Fruit fly (Drosophila melanogaster) whole organism, pupa: ENCODE measurements around the gene CG5665.
A peak's percentile ranks its signal among the peaks of the same experiment; 100 is the strongest.

ENCODE experiments used
- CG10348 ChIP-seq: fragments of 200-800 bp; sonication (Bioruptor generic); IDR thresholded peaks from 2 replicates; pipeline ENCODE4 v1.3.6; 2022; ENCODE audit warnings: missing biosample characterization, missing genetic modification characterization
- CG12605 ChIP-seq: fragments of 200-800 bp; sonication (Bioruptor generic); IDR thresholded peaks from 2 replicates; pipeline ENCODE4 v1.3.6; 2022; ENCODE audit warnings: missing biosample characterization, missing genetic modification characterization
- CG13204 ChIP-seq: fragments of 200-800 bp; sonication (Bioruptor generic); optimal IDR thresholded peaks from 2 replicates; lab custom pipeline; 2018; ENCODE audit warnings: missing biosample characterization, mild to moderate bottlenecking, missing genetic modification characterization, moderate library complexity
- CG14655 ChIP-seq: fragments of 200-800 bp; sonication (Bioruptor generic); optimal IDR thresholded peaks from 3 replicates; lab custom pipeline; 2017; ENCODE audit warnings: mild to moderate bottlenecking, missing biosample characterization, missing genetic modification reagents, missing genetic modification characterization
- CG15710 ChIP-seq: fragments of 200-800 bp; sonication (Bioruptor generic); optimal IDR thresholded peaks from 2 replicates; lab custom pipeline; 2018; ENCODE audit warnings: missing biosample characterization, mild to moderate bottlenecking, missing genetic modification characterization, moderate library complexity
- CG17806 ChIP-seq: fragments of 200-800 bp; sonication (Bioruptor generic); optimal IDR thresholded peaks from 2 replicates; lab custom pipeline; 2018; ENCODE audit warnings: missing biosample characterization, mild to moderate bottlenecking, missing genetic modification characterization, moderate library complexity
- CG32121 ChIP-seq: fragments of 200-800 bp; sonication (Bioruptor generic); IDR thresholded peaks from 2 replicates; pipeline ENCODE4 v1.3.6; 2022; ENCODE audit warnings: missing biosample characterization, missing genetic modification characterization
- CG34367 ChIP-seq: fragments of 200-800 bp; sonication (Bioruptor generic); optimal IDR thresholded peaks from 2 replicates; lab custom pipeline; 2018; ENCODE audit warnings: missing biosample characterization, mild to moderate bottlenecking, missing genetic modification characterization
- CG4496 ChIP-seq: fragments of 200-800 bp; sonication (Bioruptor generic); IDR thresholded peaks from 3 replicates; pipeline ENCODE4 v1.3.6; 2022; ENCODE audit warnings: missing biosample characterization, missing genetic modification characterization
- CG8159 ChIP-seq: fragments of 200-800 bp; sonication (Bioruptor generic); optimal IDR thresholded peaks from 3 replicates; lab custom pipeline; 2018; ENCODE audit warnings: missing biosample characterization, mild to moderate bottlenecking, missing genetic modification characterization, moderate library complexity
- CG8301 ChIP-seq: fragments of 200-800 bp; sonication (Bioruptor generic); optimal IDR thresholded peaks from 2 replicates; lab custom pipeline; 2018; ENCODE audit warnings: missing biosample characterization, mild to moderate bottlenecking, missing genetic modification characterization
- CG9948 ChIP-seq: fragments of 200-800 bp; sonication (Bioruptor generic); optimal IDR thresholded peaks from 2 replicates; lab custom pipeline; 2018; ENCODE audit warnings: missing biosample characterization, mild to moderate bottlenecking, missing genetic modification characterization, moderate library complexity
- D1 ChIP-seq: fragments of 200-800 bp; sonication (Bioruptor generic); optimal IDR thresholded peaks from 2 replicates; lab custom pipeline; 2018; ENCODE audit warnings: missing biosample characterization, mild to moderate bottlenecking, missing genetic modification characterization, moderate library complexity
- EcR ChIP-seq: fragments of 200-800 bp; sonication (Bioruptor generic); optimal IDR thresholded peaks from 3 replicates; lab custom pipeline; 2019; ENCODE audit warnings: missing biosample characterization, missing genetic modification characterization, mild to moderate bottlenecking, moderate library complexity, missing genetic modification reagents
- Ets98B ChIP-seq: fragments of 200-800 bp; sonication (Bioruptor generic); IDR thresholded peaks from 2 replicates; pipeline ENCODE4 v1.3.6; 2022; ENCODE audit warnings: missing biosample characterization, missing genetic modification characterization
- Pif1A ChIP-seq: fragments of 200-800 bp; sonication (Bioruptor generic); optimal IDR thresholded peaks from 3 replicates; lab custom pipeline; 2016; ENCODE audit warnings: missing biosample characterization, missing genetic modification characterization
- Pif1B ChIP-seq: fragments of 200-800 bp; sonication (Bioruptor generic); optimal IDR thresholded peaks from 3 replicates; lab custom pipeline; 2016; ENCODE audit warnings: missing biosample characterization, missing genetic modification characterization
- Snoo ChIP-seq: fragments of 200-800 bp; sonication (Bioruptor generic); optimal IDR thresholded peaks from 3 replicates; lab custom pipeline; 2017; ENCODE audit warnings: missing biosample characterization, mild to moderate bottlenecking, missing genetic modification characterization, inconsistent platforms
- fd96Ca ChIP-seq: fragments of 200-800 bp; sonication (Bioruptor generic); IDR thresholded peaks from 3 replicates; pipeline ENCODE4 v1.3.6; 2022; ENCODE audit warnings: missing biosample characterization, missing genetic modification characterization
- gl ChIP-seq: fragments of 200-800 bp; sonication (Bioruptor generic); optimal IDR thresholded peaks from 2 replicates; lab custom pipeline; 2018; ENCODE audit warnings: missing biosample characterization, mild to moderate bottlenecking, missing genetic modification characterization
- rn ChIP-seq: fragments of 200-800 bp; sonication (Bioruptor generic); IDR thresholded peaks from 2 replicates; pipeline ENCODE4 v1.3.6; 2022; ENCODE audit warnings: missing biosample characterization, missing genetic modification characterization

The CG5665 gene

dm6 chr3L:20366674-20367372, 8.5 kb downstream of the CG5665 start, which contains the start of the genes Toll-9 and in:
TSS of gene Toll-9 (minus strand) at chr3L:20366724.
TSS of gene in (plus strand) at chr3L:20367198.
- no peak for TF ChIP-seq CG13204 (GFP tag; lab: Kevin White, UChicago)
- TF ChIP-seq EcR, result no peak
- no peak for TF ChIP-seq CG9948 (tag; lab: Kevin White, UChicago)
- no peak for TF ChIP-seq CG10348 (GFP tag; lab: Robert Waterston, UW)
- no peak for TF ChIP-seq Pif1A
- TF ChIP-seq fd96Ca (GFP tag; lab: Robert Waterston, UW), result no peak
- TF ChIP-seq CG14655, result no peak
- no peak for TF ChIP-seq CG15710 (tag; lab: Kevin White, UChicago)
- TF ChIP-seq rn (GFP tag; lab: Robert Waterston, UW), result no peak
- no peak for TF ChIP-seq CG12605 (GFP tag; lab: Robert Waterston, UW)
- TF ChIP-seq gl (tag; lab: Kevin White, UChicago), result no peak
- no peak for TF ChIP-seq CG34367

dm6 chr3L:20370013-20370412, 11.7 kb downstream of the CG5665 start, which contains the start of gene CG13247:
TSS of gene CG13247 (plus strand) at chr3L:20370313.
- no peak for TF ChIP-seq rn (GFP tag; lab: Robert Waterston, UW)
- no peak for TF ChIP-seq EcR
- no peak for TF ChIP-seq CG17806
- TF ChIP-seq CG4496 (GFP tag; lab: Robert Waterston, UW), result no peak
- no peak for TF ChIP-seq CG8301 (tag; lab: Kevin White, UChicago)
- TF ChIP-seq Pif1B (GFP tag; lab: Kevin White, UChicago), result no peak
- TF ChIP-seq CG12605 (GFP tag; lab: Robert Waterston, UW), result no peak
- no peak for TF ChIP-seq CG9948 (tag; lab: Kevin White, UChicago)
- TF ChIP-seq CG10348 (GFP tag; lab: Robert Waterston, UW), result no peak
- TF ChIP-seq CG32121 (GFP tag; lab: Robert Waterston, UW), result no peak
- TF ChIP-seq fd96Ca (GFP tag; lab: Robert Waterston, UW), result no peak
- no peak for TF ChIP-seq CG13204 (GFP tag; lab: Kevin White, UChicago)
- TF ChIP-seq CG14655, result no peak
- TF ChIP-seq D1, result no peak
- no peak for TF ChIP-seq CG15710 (tag; lab: Kevin White, UChicago)
- TF ChIP-seq CG8159 (tag; lab: Kevin White, UChicago), result no peak
- TF ChIP-seq Ets98B, result no peak
- TF ChIP-seq CG34367, result no peak
- TF ChIP-seq, all 21 proteins: peak for 0

- TF ChIP-seq gl (tag; lab: Kevin White, UChicago) (no peak), CG10348 (GFP tag; lab: Robert Waterston, UW) (no peak), CG15710 (tag; lab: Kevin White, UChicago) (no peak), CG12605 (GFP tag; lab: Robert Waterston, UW) (no peak), D1 (no peak), Ets98B (no peak), Pif1A (no peak), CG14655 (no peak), Pif1B (GFP tag; lab: Kevin White, UChicago) (no peak), CG9948 (tag; lab: Kevin White, UChicago) (no peak), CG17806 (no peak), fd96Ca (GFP tag; lab: Robert Waterston, UW) (no peak), CG8159 (tag; lab: Kevin White, UChicago) (no peak), CG13204 (GFP tag; lab: Kevin White, UChicago) (no peak), Snoo (tag; lab: Kevin White, UChicago) (no peak), rn (GFP tag; lab: Robert Waterston, UW) (no peak), CG34367 (no peak)
These were observed 17.2 kb downstream of the CG5665 start for dm6 chr3L:20375467-20375866.

- TF ChIP-seq CG17806 (peak; percentile 67), D1 (no peak), CG14655 (no peak), CG10348 (GFP tag; lab: Robert Waterston, UW) (peak; percentile 83), CG8301 (tag; lab: Kevin White, UChicago) (peak; percentile 66), EcR (no peak), CG15710 (tag; lab: Kevin White, UChicago) (peak; percentile 80), CG32121 (GFP tag; lab: Robert Waterston, UW) (peak; percentile 58), CG8159 (tag; lab: Kevin White, UChicago) (peak; percentile 75), Snoo (tag; lab: Kevin White, UChicago) (peak; percentile 71), Ets98B (peak; percentile 42; the same call in 1 of the 2 replicates), CG12605 (GFP tag; lab: Robert Waterston, UW) (0 out of 2 replicates have a peak, but pooled peaks have one; percentile 22), CG13204 (GFP tag; lab: Kevin White, UChicago) (no peak), rn (GFP tag; lab: Robert Waterston, UW) (peak; percentile 32; the same call in 1 of the 2 replicates), CG9948 (tag; lab: Kevin White, UChicago) (peak; percentile 68), CG4496 (GFP tag; lab: Robert Waterston, UW) (peak; percentile 74; the same call in 2 of the 3 replicates), gl (tag; lab: Kevin White, UChicago) (no peak), Pif1B (GFP tag; lab: Kevin White, UChicago) (no peak), CG34367 (peak; percentile 65), fd96Ca (GFP tag; lab: Robert Waterston, UW) (peak; percentile 14; the same call in 1 of the 3 replicates), Pif1A (no peak)
These were observed 17.7 kb downstream of the CG5665 start, which contains the start of the genes Ide and RhoBTB for dm6 chr3L:20375878-20376563. TSS of gene Ide (minus strand) at chr3L:20375896. TSS of gene RhoBTB (plus strand) at chr3L:20376242.

dm6 chr3L:20376564-20376920, 18.2 kb downstream of the CG5665 start:
- TF ChIP-seq CG14655 (no peak), EcR (peak; percentile 12), CG12605 (GFP tag; lab: Robert Waterston, UW) (no peak)
